Fruit fly (Drosophila melanogaster) whole organism, wandering third instar larva: ENCODE measurements around the gene twin.

ENCODE experiments used
- Abd-B ChIP-seq: fragments of >200 bp; optimal IDR thresholded peaks from 2 replicates; lab custom pipeline; 2017; ENCODE audit warnings: missing biosample characterization, missing genetic modification characterization
- CG32264 ChIP-seq: fragments of 200-800 bp; sonication (Bioruptor generic); optimal IDR thresholded peaks from 2 replicates; lab custom pipeline; 2016; ENCODE audit warnings: missing biosample characterization, missing genetic modification characterization
- CG9705 ChIP-seq: fragments of 200-800 bp; sonication (Bioruptor generic); optimal IDR thresholded peaks from 2 replicates; lab custom pipeline; 2018; ENCODE audit warnings: missing biosample characterization, mild to moderate bottlenecking, missing genetic modification characterization
- CrebA ChIP-seq: fragments of 200-800 bp; sonication (Bioruptor generic); optimal IDR thresholded peaks from 2 replicates; lab custom pipeline; 2016; ENCODE audit warnings: missing biosample characterization, mild to moderate bottlenecking, missing genetic modification characterization, borderline replicate concordance
- Dfd ChIP-seq: fragments of >200 bp; optimal IDR thresholded peaks from 2 replicates; lab custom pipeline; 2017; ENCODE audit warnings: missing biosample characterization, missing genetic modification characterization
- Dif ChIP-seq: fragments of 200-275, 200-300 bp; sonication (Bioruptor generic); optimal IDR thresholded peaks from 2 replicates; lab custom pipeline; 2018; ENCODE audit warnings: missing biosample characterization, missing genetic modification characterization; ENCODE audit not compliant: partially characterized antibody
- GATAd ChIP-seq: sonication (Bioruptor generic); optimal IDR thresholded peaks from 2 replicates; lab custom pipeline; 2016; ENCODE audit warnings: missing biosample characterization, missing genetic modification characterization
- HLH106 ChIP-seq: fragments of 200-800 bp; optimal IDR thresholded peaks from 3 replicates; lab custom pipeline; 2019; ENCODE audit warnings: missing biosample characterization, mild to moderate bottlenecking, missing genetic modification characterization, moderate library complexity
- Hnf4 ChIP-seq: fragments of 200-800 bp; sonication (Bioruptor generic); optimal IDR thresholded peaks from 2 replicates; lab custom pipeline; 2016; ENCODE audit warnings: missing biosample characterization, mild to moderate bottlenecking, missing genetic modification characterization
- Hr78 ChIP-seq: fragments of >200 bp; optimal IDR thresholded peaks from 2 replicates; lab custom pipeline; 2017; ENCODE audit warnings: missing biosample characterization, missing genetic modification characterization
- Hr83 ChIP-seq: fragments of 200-300 bp; sonication (Bioruptor generic); optimal IDR thresholded peaks from 2 replicates; lab custom pipeline; 2016; ENCODE audit warnings: missing biosample characterization, mild to moderate bottlenecking, missing genetic modification characterization, moderate library complexity; ENCODE audit not compliant: poor library complexity, severe bottlenecking
- Jra ChIP-seq: sonication (Bioruptor generic); optimal IDR thresholded peaks from 2 replicates; lab custom pipeline; 2016; ENCODE audit warnings: missing biosample characterization, missing genetic modification characterization
- Mio ChIP-seq: sonication (Bioruptor generic); optimal IDR thresholded peaks from 2 replicates; lab custom pipeline; 2016; ENCODE audit warnings: missing biosample characterization, missing genetic modification characterization
- Myc ChIP-seq: fragments of >200 bp; optimal IDR thresholded peaks from 2 replicates; lab custom pipeline; 2017
- N ChIP-seq: fragments of >200 bp; optimal IDR thresholded peaks from 2 replicates; lab custom pipeline; 2018; ENCODE audit warnings: missing biosample characterization, missing external identifiers, missing genetic modification characterization
- OdsH ChIP-seq: fragments of 200-800 bp; sonication (Bioruptor generic); optimal IDR thresholded peaks from 2 replicates; lab custom pipeline; 2016; ENCODE audit warnings: missing biosample characterization, mild to moderate bottlenecking, missing genetic modification characterization
- Rel ChIP-seq, 2 experiments: fragments of 200-800 bp; sonication (Bioruptor generic) in 1 of 2; optimal IDR thresholded peaks; 2 replicates in 1 of 2; 3 replicates in 1 of 2; lab custom pipeline; 2016 to 2019; ENCODE audit warnings: mild to moderate bottlenecking in 2 of 2, missing biosample characterization in 2 of 2, missing genetic modification characterization in 2 of 2, moderate library complexity in 1 of 2
- Sp1 ChIP-seq: fragments of 200-800 bp; sonication (Bioruptor generic); optimal IDR thresholded peaks from 3 replicates; lab custom pipeline; 2019; ENCODE audit warnings: missing biosample characterization, mild to moderate bottlenecking, missing genetic modification characterization, moderate library complexity
- Vsx2 ChIP-seq: fragments of 200-300, 225-300 bp; sonication (Bioruptor generic); optimal IDR thresholded peaks from 2 replicates; lab custom pipeline; 2018; ENCODE audit warnings: missing biosample characterization, missing genetic modification characterization; ENCODE audit not compliant: partially characterized antibody
- br ChIP-seq: fragments of 200-800 bp; sonication (Bioruptor generic); optimal IDR thresholded peaks from 2 replicates; lab custom pipeline; 2016; ENCODE audit warnings: missing biosample characterization, missing genetic modification characterization
- brk ChIP-seq: fragments of 200-800 bp; sonication (Bioruptor generic); optimal IDR thresholded peaks from 2 replicates; lab custom pipeline; 2016; ENCODE audit warnings: missing biosample characterization, mild to moderate bottlenecking, missing genetic modification characterization
- dl ChIP-seq, 2 experiments: fragments of 175-275, 200-275 bp in 1 of 2; fragments of 200-275 bp in 1 of 2; sonication (Bioruptor generic); optimal IDR thresholded peaks; lab custom pipeline; 2018; ENCODE audit warnings: mild to moderate bottlenecking in 2 of 2, missing biosample characterization in 2 of 2, missing genetic modification characterization in 2 of 2, moderate library complexity in 2 of 2; ENCODE audit not compliant: partially characterized antibody in 2 of 2, insufficient read depth in 1 of 2
- dmrt93B ChIP-seq: fragments of 200-800 bp; sonication (Bioruptor generic); optimal IDR thresholded peaks from 2 replicates; lab custom pipeline; 2018; ENCODE audit warnings: missing biosample characterization, mild to moderate bottlenecking, missing genetic modification characterization
- dsf ChIP-seq: sonication (Bioruptor generic); optimal IDR thresholded peaks from 2 replicates; lab custom pipeline; 2016; ENCODE audit warnings: missing biosample characterization, missing genetic modification characterization, borderline replicate concordance
- ey ChIP-seq: fragments of 200-800 bp; sonication (Bioruptor generic); optimal IDR thresholded peaks from 2 replicates; lab custom pipeline; 2016; ENCODE audit warnings: missing biosample characterization, missing genetic modification characterization
- foxo ChIP-seq, 2 experiments: fragments of 200-800 bp; sonication (Bioruptor generic); optimal IDR thresholded peaks; 2 replicates in 1 of 2; 3 replicates in 1 of 2; lab custom pipeline; 2016 to 2017; ENCODE audit warnings: missing biosample characterization in 2 of 2, missing genetic modification characterization in 2 of 2
- fru ChIP-seq: fragments of 200-800 bp; sonication (Bioruptor generic); optimal IDR thresholded peaks from 3 replicates; lab custom pipeline; 2016; ENCODE audit warnings: missing biosample characterization, mild to moderate bottlenecking, missing genetic modification characterization
- h ChIP-seq: fragments of 200-800 bp; sonication (Bioruptor generic); optimal IDR thresholded peaks from 3 replicates; lab custom pipeline; 2016; ENCODE audit warnings: missing biosample characterization, mild to moderate bottlenecking, missing genetic modification characterization
- jim ChIP-seq: fragments of 175-275, 200-325 bp; sonication (Bioruptor generic); optimal IDR thresholded peaks from 2 replicates; lab custom pipeline; 2016; ENCODE audit warnings: missing biosample characterization, mild to moderate bottlenecking, missing genetic modification characterization
- lola ChIP-seq: fragments of >200 bp; optimal IDR thresholded peaks from 2 replicates; lab custom pipeline; 2017; ENCODE audit warnings: missing biosample characterization, missing genetic modification characterization
- pan ChIP-seq: fragments of >200 bp; optimal IDR thresholded peaks from 2 replicates; lab custom pipeline; 2017
- psq ChIP-seq: fragments of 200-800 bp; sonication (Bioruptor generic); optimal IDR thresholded peaks from 3 replicates; lab custom pipeline; 2017; ENCODE audit warnings: missing biosample characterization, mild to moderate bottlenecking, missing genetic modification characterization, moderate library complexity
- rgr ChIP-seq: fragments of 200-800 bp; sonication (Bioruptor generic); optimal IDR thresholded peaks from 3 replicates; lab custom pipeline; 2016; ENCODE audit warnings: missing biosample characterization, mild to moderate bottlenecking, missing genetic modification characterization
- sage ChIP-seq: fragments of 200-800 bp; sonication (Bioruptor generic); optimal IDR thresholded peaks from 2 replicates; lab custom pipeline; 2016; ENCODE audit warnings: missing biosample characterization, mild to moderate bottlenecking, missing genetic modification characterization
- sv ChIP-seq: fragments of 200-800 bp; sonication (Bioruptor generic); optimal IDR thresholded peaks from 3 replicates; lab custom pipeline; 2016; ENCODE audit warnings: missing biosample characterization, missing genetic modification characterization
- tai ChIP-seq: sonication (Bioruptor generic); optimal IDR thresholded peaks from 2 replicates; lab custom pipeline; 2016; ENCODE audit warnings: missing biosample characterization, missing genetic modification characterization
- usp ChIP-seq: fragments of >200 bp; optimal IDR thresholded peaks from 2 replicates; lab custom pipeline; 2017; ENCODE audit warnings: missing biosample characterization, missing genetic modification characterization
- woc ChIP-seq: sonication (Bioruptor generic); optimal IDR thresholded peaks from 2 replicates; lab custom pipeline; 2016; ENCODE audit warnings: missing biosample characterization, mild to moderate bottlenecking, missing genetic modification characterization

Gene twin

dm6 chr3R:24161173-24161811, 60.5 kb downstream of the twin start, which contains the start of the genes Myo95E and TBC1d7:
TSS of gene Myo95E (minus strand) at chr3R:24161498.
TSS of gene TBC1d7 (plus strand) at chr3R:24161727.
- peak; percentile 80 for TF ChIP-seq Hnf4
- TF ChIP-seq CG32264 (GFP tag; lab: Kevin White, UChicago), result peak; percentile 46
- no peak for TF ChIP-seq Rel (GFP tag; optimal IDR thresholded peaks at IDR 0.05; lab: Kevin White, UChicago)
- TF ChIP-seq Rel (tag; optimal IDR thresholded peaks at IDR 0.05; lab: Kevin White, UChicago), result peak; percentile 71
- peak; percentile 85 for TF ChIP-seq CG9705
- no peak for TF ChIP-seq pan (lab: Kevin White, UChicago)
- TF ChIP-seq foxo (GFP tag; optimal IDR thresholded peaks at IDR 0.05; lab: Kevin White, UChicago), result peak in 1 of 2 experiments; percentile 90
- TF ChIP-seq Myc, result no peak
- peak; percentile 96 for TF ChIP-seq HLH106 (tag; lab: Kevin White, UChicago)
- no peak for TF ChIP-seq Abd-B (GFP tag; lab: Kevin White, UChicago)
- peak; percentile 90 for TF ChIP-seq Sp1 (GFP tag; lab: Kevin White, UChicago)
- TF ChIP-seq Jra, result peak; percentile 47
- peak; percentile 83 for TF ChIP-seq OdsH (GFP tag; lab: Kevin White, UChicago)
- TF ChIP-seq dmrt93B (GFP tag; lab: Kevin White, UChicago), result peak; percentile 91
- peak; percentile 74 for TF ChIP-seq woc (GFP tag; lab: Kevin White, UChicago)
- TF ChIP-seq sv (GFP tag; lab: Kevin White, UChicago), result peak; percentile 48
- TF ChIP-seq psq (GFP tag; lab: Kevin White, UChicago), result peak; percentile 82
- no peak for TF ChIP-seq brk (GFP tag; lab: Kevin White, UChicago)
- no peak for TF ChIP-seq h (GFP tag; lab: Kevin White, UChicago)
- peak; percentile 58 for TF ChIP-seq ey (GFP tag; lab: Kevin White, UChicago)
- peak; percentile 39 for TF ChIP-seq dsf (GFP tag; lab: Kevin White, UChicago)
- peak; percentile 89 for TF ChIP-seq rgr (GFP tag; lab: Kevin White, UChicago)

- TF ChIP-seq CrebA (GFP tag; lab: Kevin White, UChicago), result no peak
- TF ChIP-seq sv (GFP tag; lab: Kevin White, UChicago), result peak; percentile 56
- TF ChIP-seq Dfd (GFP tag; lab: Kevin White, UChicago), result no peak
- TF ChIP-seq Myc, result peak; percentile 55
- TF ChIP-seq OdsH (GFP tag; lab: Kevin White, UChicago), result peak; percentile 94
- no peak for TF ChIP-seq Vsx2 (GFP tag; lab: Kevin White, UChicago)
- peak; percentile 85 for TF ChIP-seq br (GFP tag; lab: Kevin White, UChicago)
- peak; percentile 73 for TF ChIP-seq ey (GFP tag; lab: Kevin White, UChicago)
- TF ChIP-seq tai (GFP tag; lab: Kevin White, UChicago), result no peak
- no peak for TF ChIP-seq lola (GFP tag; lab: Kevin White, UChicago)
- TF ChIP-seq N (GFP tag; lab: Kevin White, UChicago), result no peak
- TF ChIP-seq Abd-B (GFP tag; lab: Kevin White, UChicago), result no peak
- TF ChIP-seq fru (GFP tag; lab: Kevin White, UChicago), result peak; percentile 92
- TF ChIP-seq brk (GFP tag; lab: Kevin White, UChicago), result no peak
- peak; percentile 95 for TF ChIP-seq rgr (GFP tag; lab: Kevin White, UChicago)
- peak; percentile 37 for TF ChIP-seq Rel (GFP tag; optimal IDR thresholded peaks at IDR 0.05; lab: Kevin White, UChicago)
- TF ChIP-seq Rel (tag; optimal IDR thresholded peaks at IDR 0.05; lab: Kevin White, UChicago), result peak; percentile 86
- peak; percentile 64 for TF ChIP-seq Hr83 (GFP tag; lab: Kevin White, UChicago)
- peak; percentile 62 for TF ChIP-seq Hnf4
- TF ChIP-seq Dif (GFP tag; lab: Kevin White, UChicago), result no peak
- peak in 1 of 2 experiments; percentile 96 for TF ChIP-seq foxo (GFP tag; optimal IDR thresholded peaks at IDR 0.05; lab: Kevin White, UChicago)
- TF ChIP-seq jim (GFP tag; lab: Kevin White, UChicago), result no peak
- TF ChIP-seq Sp1 (GFP tag; lab: Kevin White, UChicago), result peak; percentile 99
- TF ChIP-seq Hr78, result no peak
- peak; percentile 66 for TF ChIP-seq Jra
- TF ChIP-seq sage (GFP tag; lab: Kevin White, UChicago), result peak; percentile 65
- TF ChIP-seq Mio (GFP tag; lab: Kevin White, UChicago), result peak; percentile 37
- peak; percentile 91 for TF ChIP-seq CG9705
- TF ChIP-seq psq (GFP tag; lab: Kevin White, UChicago), result peak; percentile 97
- peak; percentile 86 for TF ChIP-seq h (GFP tag; lab: Kevin White, UChicago)
- peak; percentile 20 for TF ChIP-seq CG32264 (GFP tag; lab: Kevin White, UChicago)
- TF ChIP-seq pan (lab: Kevin White, UChicago), result no peak
- TF ChIP-seq woc (GFP tag; lab: Kevin White, UChicago), result peak; percentile 55
- peak; percentile 98 for TF ChIP-seq dmrt93B (GFP tag; lab: Kevin White, UChicago)
- TF ChIP-seq dl (GFP tag; optimal IDR thresholded peaks at IDR 0.05; lab: Kevin White, UChicago; ENCODE audit: insufficient read depth in 1 of 2, partially characterized antibody in 2 of 2), result no peak
- TF ChIP-seq GATAd (GFP tag; lab: Kevin White, UChicago), result no peak
- TF ChIP-seq usp (GFP tag; lab: Kevin White, UChicago), result no peak
- TF ChIP-seq HLH106 (tag; lab: Kevin White, UChicago), result peak; percentile 99
- TF ChIP-seq dsf (GFP tag; lab: Kevin White, UChicago), result peak; percentile 66
These were observed 69.6 kb downstream of the twin start, which contains the start of the genes p38a and CG6178 for dm6 chr3R:24151924-24152809. TSS of gene p38a (minus strand) at chr3R:24152321. TSS of gene CG6178 (plus strand) at chr3R:24152347.
